Fruit fly (Drosophila melanogaster): ENCODE data around the gene sima.

sima gene

dm6 chr3R:30043139-30043744, 14.9 kb upstream of the sima start, which contains the start of gene Sry-delta:
Gene Sry-delta, plus strand, starts transcription at chr3R:30043341.
- TF ChIP-seq CG11762 (GFP tag; optimal IDR thresholded peaks at IDR 0.05; ENCODE audit: insufficient read depth) (peak; percentile 8), fd85E (GFP tag; optimal IDR thresholded peaks at IDR 0.05) (no peak), CG3032 (tag; optimal IDR thresholded peaks at IDR 0.05) (peak; percentile 68), achi (GFP tag; optimal IDR thresholded peaks at IDR 0.05) (no peak), esn (GFP tag; optimal IDR thresholded peaks at IDR 0.05) (peak; percentile 79), fd59A (GFP tag; optimal IDR thresholded peaks at IDR 0.05) (no peak), eg (GFP tag; IDR thresholded peaks at IDR 0.05) (peak; percentile 41; the same call in 1 of the 3 replicates), CG4318 (GFP tag; optimal IDR thresholded peaks at IDR 0.05) (no peak), CG6792 (GFP tag; optimal IDR thresholded peaks at IDR 0.05) (peak; percentile 44), Ets21C (GFP tag; optimal IDR thresholded peaks at IDR 0.05) (no peak), CG31627 (GFP tag; optimal IDR thresholded peaks at IDR 0.05) (peak; percentile 84), CG11294 (GFP tag; IDR thresholded peaks at IDR 0.05) (no peak), Hr4 (GFP tag; optimal IDR thresholded peaks at IDR 0.05) (no peak), cyc (GFP tag; optimal IDR thresholded peaks at IDR 0.05) (peak; percentile 78), Eip93F (GFP tag; optimal IDR thresholded peaks at IDR 0.05) (no peak), CG6854 (GFP tag; optimal IDR thresholded peaks at IDR 0.05) (peak; percentile 57), fkh (GFP tag; optimal IDR thresholded peaks at IDR 0.05) (peak; percentile 61), CG8319 (GFP tag; optimal IDR thresholded peaks at IDR 0.05) (no peak), lz (GFP tag; optimal IDR thresholded peaks at IDR 0.05) (peak; percentile 79), dsx (GFP tag; optimal IDR thresholded peaks at IDR 0.05; ENCODE audit: poor library complexity, severe bottlenecking) (peak; percentile 41), Blimp-1 (GFP tag; optimal IDR thresholded peaks at IDR 0.05) (no peak), Met (GFP tag; optimal IDR thresholded peaks at IDR 0.05) (no peak), Gug (GFP tag; IDR thresholded peaks at IDR 0.05) (peak; percentile 46), Sox15 (GFP tag; optimal IDR thresholded peaks at IDR 0.05) (peak; percentile 39), salr (GFP tag; optimal IDR thresholded peaks at IDR 0.05) (peak in 1 of 2 experiments; percentile 46), Eip78C (GFP tag) (peak; percentile 21), Hr39 (GFP tag; optimal IDR thresholded peaks at IDR 0.05) (peak; percentile 81), CG10669 (GFP tag; optimal IDR thresholded peaks at IDR 0.05) (no peak), CG34406 (GFP tag; optimal IDR thresholded peaks at IDR 0.05) (peak; percentile 48), CG6163 (GFP tag; IDR thresholded peaks at IDR 0.05) (peak; percentile 77)

- peak; percentile 94 for TF ChIP-seq Eip75B (GFP tag; optimal IDR thresholded peaks at IDR 0.05)
- peak; percentile 87 for TF ChIP-seq CG10669 (GFP tag; optimal IDR thresholded peaks at IDR 0.05)
- peak; percentile 65 to 90 for TF ChIP-seq ss (GFP tag; optimal IDR thresholded peaks at IDR 0.05)
- peak; percentile 90 for TF ChIP-seq Sox15 (GFP tag; optimal IDR thresholded peaks at IDR 0.05)
- TF ChIP-seq CG8632 (GFP tag; optimal IDR thresholded peaks at IDR 0.05): peak; percentile 84
- peak; percentile 78 for TF ChIP-seq fd59A (GFP tag; optimal IDR thresholded peaks at IDR 0.05)
- peak; percentile 92 for TF ChIP-seq CG6792 (GFP tag; optimal IDR thresholded peaks at IDR 0.05)
- TF ChIP-seq CG1621 (tag; optimal IDR thresholded peaks at IDR 0.05): peak; percentile 78
- TF ChIP-seq achi (GFP tag; optimal IDR thresholded peaks at IDR 0.05): peak; percentile 91
- TF ChIP-seq dsx (GFP tag; optimal IDR thresholded peaks at IDR 0.05; ENCODE audit: poor library complexity, severe bottlenecking): peak; percentile 71
- TF ChIP-seq OdsH (GFP tag; optimal IDR thresholded peaks at IDR 0.05): peak; percentile 92
- TF ChIP-seq CG6808 (GFP tag; optimal IDR thresholded peaks at IDR 0.05): peak; percentile 80
- TF ChIP-seq Ets96B (tag; optimal IDR thresholded peaks at IDR 0.05): peak; percentile 86
- TF ChIP-seq CG6163 (GFP tag; IDR thresholded peaks at IDR 0.05): peak; percentile 95
- TF ChIP-seq acj6 (GFP tag; optimal IDR thresholded peaks at IDR 0.05): peak; percentile 91
- peak; percentile 93 for TF ChIP-seq CG6854 (GFP tag; optimal IDR thresholded peaks at IDR 0.05)
- TF ChIP-seq topi (GFP tag; optimal IDR thresholded peaks at IDR 0.05): peak; percentile 95
- TF ChIP-seq Hr39 (GFP tag; optimal IDR thresholded peaks at IDR 0.05): peak; percentile 94
- TF ChIP-seq Ets21C (GFP tag; optimal IDR thresholded peaks at IDR 0.05): peak; percentile 95
- peak; percentile 93 for TF ChIP-seq Smox (GFP tag; optimal IDR thresholded peaks at IDR 0.05)
- peak; percentile 95 for TF ChIP-seq Met (GFP tag; optimal IDR thresholded peaks at IDR 0.05)
- peak; percentile 49 to 86 for TF ChIP-seq salr (GFP tag; optimal IDR thresholded peaks at IDR 0.05)
- TF ChIP-seq pdm3 (GFP tag; optimal IDR thresholded peaks at IDR 0.05): peak; percentile 93
- TF ChIP-seq Sox14 (GFP tag; optimal IDR thresholded peaks at IDR 0.05): peak; percentile 92
- TF ChIP-seq Hr4 (GFP tag; optimal IDR thresholded peaks at IDR 0.05): peak; percentile 86
- peak; percentile 81 for TF ChIP-seq CG15336 (GFP tag; IDR thresholded peaks at IDR 0.05)
- peak; percentile 84 for TF ChIP-seq CG32006 (GFP tag; optimal IDR thresholded peaks at IDR 0.05)
- TF ChIP-seq CG7368 (GFP tag; optimal IDR thresholded peaks at IDR 0.05): peak; percentile 92
Measured at dm6 chr3R:30046029-30047001, 11.8 kb upstream of the sima start, which contains the start of the genes RpL32 and CG7943. Gene RpL32, minus strand, starts transcription at chr3R:30046161. Gene CG7943, plus strand, starts transcription at chr3R:30046470.
